Worm (Caenorhabditis elegans): ENCODE measurements around the gene Y62H9A.15.

DNA sequence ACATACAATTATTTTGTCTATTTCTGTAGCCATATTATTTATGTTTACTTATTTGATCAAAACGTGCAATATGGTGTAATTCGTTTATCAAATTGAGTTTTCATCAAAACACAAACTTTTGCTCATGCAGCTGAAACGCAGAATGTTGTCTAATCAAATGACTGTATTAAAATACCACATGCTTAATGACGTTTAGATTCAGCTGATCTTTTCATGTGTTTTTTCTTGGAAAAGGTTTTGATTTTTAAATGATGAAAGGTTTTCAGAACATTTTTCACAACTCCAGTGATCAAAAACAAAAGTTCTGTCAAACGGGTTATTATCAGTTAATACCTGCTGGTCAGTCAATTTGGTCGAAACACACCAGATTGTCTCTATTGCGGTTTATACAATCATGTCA lies 34.7 kb downstream of the Y62H9A.15 start, which contains the start of gene Y62H9A.1:
- TF ChIP-seq ama-1 (optimal IDR thresholded peaks at IDR 0.05) (no peak), pes-1 (GFP tag; IDR thresholded peaks at IDR 0.05) (no peak), tra-4 (tag; optimal IDR thresholded peaks at IDR 0.05) (no peak), ets-7 (tag; optimal IDR thresholded peaks at IDR 0.05) (no peak), ceh-36 (tag; optimal IDR thresholded peaks at IDR 0.05) (no peak), scrt-1 (GFP tag; IDR thresholded peaks at IDR 0.05) (no peak)
